Worm (Caenorhabditis elegans) whole organism, L4/young adult: ENCODE data around the gene acl-6.

Experiments used
- W03F9.2 ChIP-seq: fragments of 150-350 bp; optimal IDR thresholded peaks from 2 replicates; lab custom pipeline; 2014; ENCODE audit warnings: missing biosample characterization, missing genetic modification characterization
- dao-5 ChIP-seq: sonication (generic microtip); optimal IDR thresholded peaks from 2 replicates; lab custom pipeline; 2016; ENCODE audit warnings: missing genotype, missing genetic modification characterization, moderate library complexity, missing compliant biosample characterization
- him-1 ChIP-seq: sonication (generic microtip); optimal IDR thresholded peaks from 2 replicates; lab custom pipeline; 2016; ENCODE audit warnings: missing genotype, missing genetic modification reagents, missing genetic modification characterization, missing compliant biosample characterization

Gene acl-6

ce11 chrV:5433020-5433419, at the start of gene acl-6:
acl-6 (plus strand) TSS chrV:5433386.
- peak; percentile 58 for TF ChIP-seq W03F9.2 (tag; lab: Kevin White, UChicago)
- TF ChIP-seq dao-5 (tag; lab: Kevin White, UChicago) = no peak
- TF ChIP-seq him-1 (tag; lab: Kevin White, UChicago) = no peak

ce11 chrV:5385914-5386493, 47.2 kb upstream of the acl-6 start, which contains the start of gene C35A11.2:
C35A11.2 (plus strand) TSS chrV:5386299.
- no peak for TF ChIP-seq dao-5 (tag; lab: Kevin White, UChicago)
- no peak for TF ChIP-seq W03F9.2 (tag; lab: Kevin White, UChicago)
- TF ChIP-seq him-1 (tag; lab: Kevin White, UChicago) = no peak

- TF ChIP-seq dao-5 (tag; lab: Kevin White, UChicago) (no peak), W03F9.2 (tag; lab: Kevin White, UChicago) (no peak), him-1 (tag; lab: Kevin White, UChicago) (no peak)
Observed at ce11 chrV:5392993-5393628, 40.1 kb upstream of the acl-6 start, which contains the start of gene C35A11.4. C35A11.4 (minus strand) TSS chrV:5393148.

ce11 chrV:5403938-5404337, 29.2 kb upstream of the acl-6 start:
- TF ChIP-seq him-1 (tag; lab: Kevin White, UChicago) (peak; percentile 13), dao-5 (tag; lab: Kevin White, UChicago) (no peak)

- no peak for TF ChIP-seq him-1 (tag; lab: Kevin White, UChicago)
- no peak for TF ChIP-seq W03F9.2 (tag; lab: Kevin White, UChicago)
- TF ChIP-seq dao-5 (tag; lab: Kevin White, UChicago) = no peak
Observed at ce11 chrV:5405053-5405452, 28.1 kb upstream of the acl-6 start, which contains the start of gene dmsr-7. dmsr-7 (plus strand) TSS chrV:5405353.

- TF ChIP-seq W03F9.2 (tag; lab: Kevin White, UChicago) = no peak
- no peak for TF ChIP-seq dao-5 (tag; lab: Kevin White, UChicago)
- TF ChIP-seq him-1 (tag; lab: Kevin White, UChicago) = no peak
Observed at ce11 chrV:5408223-5408622, 25.0 kb upstream of the acl-6 start, which contains the start of gene C25A6.1. C25A6.1 (plus strand) TSS chrV:5408523.

- no peak for TF ChIP-seq dao-5 (tag; lab: Kevin White, UChicago)
- no peak for TF ChIP-seq W03F9.2 (tag; lab: Kevin White, UChicago)
- TF ChIP-seq him-1 (tag; lab: Kevin White, UChicago) = no peak
Observed at ce11 chrV:5408921-5409320, 24.3 kb upstream of the acl-6 start.

ce11 chrV:5410679-5411078, 22.5 kb upstream of the acl-6 start, which contains the start of gene F08F3.4:
F08F3.4 (plus strand) TSS chrV:5410955.
- TF ChIP-seq him-1 (tag; lab: Kevin White, UChicago) (no peak), dao-5 (tag; lab: Kevin White, UChicago) (no peak), W03F9.2 (tag; lab: Kevin White, UChicago) (no peak)

- TF ChIP-seq W03F9.2 (tag; lab: Kevin White, UChicago) (no peak), him-1 (tag; lab: Kevin White, UChicago) (no peak), dao-5 (tag; lab: Kevin White, UChicago) (no peak)
Observed at ce11 chrV:5412808-5413405, 20.3 kb upstream of the acl-6 start, which contains the start of gene F08F3.10. F08F3.10 (plus strand) TSS chrV:5413355.

- no peak for TF ChIP-seq him-1 (tag; lab: Kevin White, UChicago)
- TF ChIP-seq W03F9.2 (tag; lab: Kevin White, UChicago) = no peak
- no peak for TF ChIP-seq dao-5 (tag; lab: Kevin White, UChicago)
Observed at ce11 chrV:5419915-5420314, 13.3 kb upstream of the acl-6 start, which contains the start of gene F08F3.6. F08F3.6 (minus strand) TSS chrV:5420067.

ce11 chrV:5423120-5423519, 10.1 kb upstream of the acl-6 start, which contains the start of gene cyp-14A5:
cyp-14A5 (minus strand) TSS chrV:5423282.
- TF ChIP-seq dao-5 (tag; lab: Kevin White, UChicago) = no peak
- TF ChIP-seq W03F9.2 (tag; lab: Kevin White, UChicago) = no peak
- no peak for TF ChIP-seq him-1 (tag; lab: Kevin White, UChicago)

ce11 chrV:5425008-5425407, 8.2 kb upstream of the acl-6 start:
- TF ChIP-seq dao-5 (tag; lab: Kevin White, UChicago) = no peak
- TF ChIP-seq him-1 (tag; lab: Kevin White, UChicago) = no peak
- TF ChIP-seq W03F9.2 (tag; lab: Kevin White, UChicago) = no peak

- no peak for TF ChIP-seq him-1 (tag; lab: Kevin White, UChicago)
Observed at ce11 chrV:5426337-5426736, 6.8 kb upstream of the acl-6 start.
